Worm (Caenorhabditis elegans) whole organism, midembryonic: ENCODE data around the gene hlh-26.

Experiments
- med-1 ChIP-seq: sonication (generic microtip); optimal IDR thresholded peaks from 2 replicates; lab custom pipeline; 2017; ENCODE audit warnings: missing genetic modification characterization, mild to moderate bottlenecking, missing compliant biosample characterization, antibody characterized with exemption, missing genetic modification reagents; ENCODE audit not compliant: insufficient read depth
- ztf-23 ChIP-seq: fragments of 200-800 bp; sonication (Bioruptor generic); IDR thresholded peaks from 2 replicates; pipeline ENCODE4 v1.3.6; 2022; ENCODE audit warnings: missing genetic modification reagents, missing genetic modification characterization, missing compliant biosample characterization

DNA sequence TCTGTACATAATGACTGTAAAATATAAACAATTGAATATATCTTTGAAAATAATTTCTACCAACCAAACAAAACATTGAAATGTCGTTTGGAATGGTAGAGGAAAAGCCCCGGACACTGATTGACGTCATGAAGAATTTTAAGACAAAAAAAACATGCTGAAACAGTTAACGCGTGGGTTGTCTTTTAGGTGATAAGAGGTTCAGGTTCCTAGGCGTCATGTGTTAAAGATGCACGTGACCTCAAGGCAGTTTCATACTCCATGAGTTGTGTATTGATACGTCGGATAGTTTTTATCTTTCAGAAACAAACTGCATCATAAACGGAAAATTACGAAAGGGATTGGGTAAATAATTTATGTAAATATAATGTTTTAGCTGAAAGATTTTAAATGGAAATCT, 23.6 kb upstream of the hlh-26 start:
- TF ChIP-seq med-1 (GFP tag; lab: Kevin White, UChicago) (no peak), ztf-23 (GFP tag; lab: Robert Waterston, UW) (no peak)
